Worm (Caenorhabditis elegans) whole organism, L4 larva: ENCODE results near the gene ugt-50.

Experiments used
- daf-19 ChIP-seq: fragments of 200-800 bp; sonication (Bioruptor generic); conservative IDR thresholded peaks from 2 replicates; pipeline ENCODE4 v1.3.6; 2022; ENCODE audit warnings: missing genetic modification characterization, missing compliant biosample characterization
- dpl-1 ChIP-seq: fragments of 150-350 bp; optimal IDR thresholded peaks from 2 replicates; lab custom pipeline; 2014; ENCODE audit warnings: missing biosample characterization, missing genetic modification reagents, missing genetic modification characterization
- hlh-30 ChIP-seq: sonication (generic microtip); optimal IDR thresholded peaks from 2 replicates; lab custom pipeline; 2017; ENCODE audit warnings: antibody characterized with exemption, mild to moderate bottlenecking, missing genetic modification characterization, missing compliant biosample characterization; ENCODE audit not compliant: insufficient read depth
- nhr-10 ChIP-seq: fragments of 150-350 bp; optimal IDR thresholded peaks from 2 replicates; lab custom pipeline; 2014; ENCODE audit warnings: missing biosample characterization, missing genetic modification characterization
- nhr-11 ChIP-seq: fragments of 150-350 bp; optimal IDR thresholded peaks from 2 replicates; lab custom pipeline; 2014; ENCODE audit warnings: missing biosample characterization, missing genetic modification characterization
- nhr-42 ChIP-seq: fragments of 200-800 bp; sonication (Bioruptor generic); IDR thresholded peaks from 2 replicates; pipeline ENCODE4 v1.3.6; 2022; ENCODE audit warnings: missing genetic modification characterization, missing compliant biosample characterization
- sdz-12 ChIP-seq: fragments of 200-800 bp; sonication (Bioruptor generic); optimal IDR thresholded peaks from 2 replicates; lab custom pipeline; 2018; ENCODE audit warnings: mild to moderate bottlenecking, missing genetic modification characterization, missing compliant biosample characterization
- unc-39 ChIP-seq: sonication (generic microtip); optimal IDR thresholded peaks from 2 replicates; lab custom pipeline; 2017; ENCODE audit warnings: missing biosample characterization, missing genetic modification characterization
- unc-62 ChIP-seq, 3 experiments: fragments of 150-350 bp in 1 of 3; sonication (generic microtip); optimal IDR thresholded peaks in 2 of 3; peaks in 1 of 3; 1 replicate in 1 of 3; 2 replicates in 2 of 3; lab custom pipeline; 2014 to 2017; ENCODE audit warnings: missing biosample characterization in 3 of 3, missing genetic modification characterization in 3 of 3, missing genetic modification reagents in 3 of 3, missing genotype in 1 of 3
- ztf-11 ChIP-seq: fragments of 150-350 bp; optimal IDR thresholded peaks from 2 replicates; lab custom pipeline; 2014; ENCODE audit warnings: missing biosample characterization, missing genetic modification characterization

- no peak for TF ChIP-seq ztf-11 (tag; lab: Kevin White, UChicago)
- peak; percentile 97 for TF ChIP-seq hlh-30 (tag; lab: Kevin White, UChicago)
- TF ChIP-seq sdz-12 (GFP tag; lab: Kevin White, UChicago): no peak
- peak; percentile 15 for TF ChIP-seq nhr-11 (tag; lab: Kevin White, UChicago)
- peak in 1 of 2 experiments; percentile 88 for TF ChIP-seq unc-62 (GFP tag; optimal IDR thresholded peaks at IDR 0.05 in 1 of 2; lab: Kevin White, UChicago)
- no peak for TF ChIP-seq unc-62 (tag; optimal IDR thresholded peaks at IDR 0.05; lab: Kevin White, UChicago)
- 0 out of 2 replicates have a peak, but pooled peaks have one; percentile 9 for TF ChIP-seq nhr-42 (GFP tag; lab: Robert Waterston, UW)
- no peak for TF ChIP-seq unc-39
- no peak for TF ChIP-seq nhr-10 (tag; lab: Kevin White, UChicago)
- no peak for TF ChIP-seq dpl-1 (GFP tag; lab: Kevin White, UChicago)
- no peak for TF ChIP-seq daf-19 (GFP tag; lab: Robert Waterston, UW)
These were observed 23.4 kb upstream of the ugt-50 start, which contains the start of gene nhr-17 for ce11 chrX:12667804-12668511.
